Worm (Caenorhabditis elegans) whole organism, L1 larva: ENCODE results near the gene R07E5.7.

Source experiments
- hpl-2 ChIP-seq: fragments of 150-350 bp; optimal IDR thresholded peaks from 2 replicates; lab custom pipeline; 2014; ENCODE audit warnings: missing biosample characterization, missing genetic modification reagents, missing genetic modification characterization
- jun-1 ChIP-seq: fragments of 150-350 bp; optimal IDR thresholded peaks from 2 replicates; lab custom pipeline; 2014; ENCODE audit warnings: missing biosample characterization, missing genetic modification reagents, missing genetic modification characterization
- nhr-20 ChIP-seq: sonication (generic microtip); optimal IDR thresholded peaks from 2 replicates; lab custom pipeline; 2016; ENCODE audit warnings: mild to moderate bottlenecking, missing genetic modification characterization, missing compliant biosample characterization
- swsn-7 ChIP-seq: sonication (generic microtip); optimal IDR thresholded peaks from 2 replicates; lab custom pipeline; 2016; ENCODE audit warnings: missing genetic modification characterization, missing compliant biosample characterization
- unc-30 ChIP-seq: sonication (generic microtip); optimal IDR thresholded peaks from 2 replicates; lab custom pipeline; 2017; ENCODE audit warnings: missing biosample characterization, missing genetic modification characterization

ce11 chrIII:4395857-4396256 is 23.1 kb downstream of the R07E5.7 start:
- TF ChIP-seq swsn-7 (tag; lab: Kevin White, UChicago) (no peak), jun-1 (tag; lab: Kevin White, UChicago) (no peak), hpl-2 (GFP tag; lab: Kevin White, UChicago) (no peak), nhr-20 (no peak), unc-30 (tag; lab: Kevin White, UChicago) (no peak)
